Worm (Caenorhabditis elegans) whole organism, L1 larva: ENCODE measurements around the gene pat-2.

ENCODE experiments used
- C04F5.9 ChIP-seq: sonication (generic microtip); optimal IDR thresholded peaks from 2 replicates; lab custom pipeline; 2016; ENCODE audit warnings: missing genetic modification characterization, missing compliant biosample characterization
- C16A3.4 ChIP-seq: fragments of 150-350 bp; optimal IDR thresholded peaks from 2 replicates; lab custom pipeline; 2014; ENCODE audit warnings: missing biosample characterization, missing genetic modification characterization
- F16B12.6 ChIP-seq: fragments of 150-350 bp; optimal IDR thresholded peaks from 2 replicates; lab custom pipeline; 2014; ENCODE audit warnings: missing biosample characterization, missing genetic modification characterization
- Y116A8C.19 ChIP-seq: sonication (generic microtip); optimal IDR thresholded peaks from 2 replicates; lab custom pipeline; 2016; ENCODE audit warnings: missing compliant biosample characterization, missing genetic modification characterization, borderline replicate concordance
- blmp-1 ChIP-seq: fragments of 150-350 bp; optimal IDR thresholded peaks from 2 replicates; lab custom pipeline; 2014; ENCODE audit warnings: missing biosample characterization, missing genetic modification characterization
- ceh-63 ChIP-seq: fragments of 200-800 bp; sonication (Bioruptor generic); optimal IDR thresholded peaks from 2 replicates; lab custom pipeline; 2018; ENCODE audit warnings: mild to moderate bottlenecking, missing genetic modification characterization, missing compliant biosample characterization
- ceh-82 ChIP-seq, 3 experiments: fragments of 150-350 bp in 1 of 3; sonication (generic microtip) in 2 of 3; optimal IDR thresholded peaks; 2 replicates each; lab custom pipeline; 2014 to 2017; ENCODE audit warnings: missing biosample characterization in 3 of 3, missing genetic modification characterization in 3 of 3
- dpl-1 ChIP-seq, 3 experiments: fragments of 150-350 bp in 2 of 3; sonication (generic microtip) in 1 of 3; optimal IDR thresholded peaks; 2 replicates each; lab custom pipeline; 2014 to 2017; ENCODE audit warnings: missing biosample characterization in 3 of 3, missing genetic modification characterization in 3 of 3, missing genetic modification reagents in 3 of 3
- dsc-1 ChIP-seq: sonication (generic microtip); optimal IDR thresholded peaks from 2 replicates; lab custom pipeline; 2016; ENCODE audit warnings: mild to moderate bottlenecking, missing genetic modification characterization, missing compliant biosample characterization
- efl-3 ChIP-seq: fragments of 200-800 bp; sonication (Bioruptor generic); optimal IDR thresholded peaks from 2 replicates; lab custom pipeline; 2018; ENCODE audit warnings: mild to moderate bottlenecking, missing genetic modification characterization, missing compliant biosample characterization
- egl-27 ChIP-seq, 2 experiments: fragments of 150-350 bp in 1 of 2; sonication (generic microtip); optimal IDR thresholded peaks; 3 replicates each; lab custom pipeline; 2017 to 2018; ENCODE audit warnings: missing biosample characterization in 2 of 2, missing genetic modification characterization in 2 of 2, missing genetic modification reagents in 2 of 2
- elt-2 ChIP-seq: sonication (generic microtip); optimal IDR thresholded peaks from 2 replicates; lab custom pipeline; 2016; ENCODE audit warnings: missing genetic modification characterization, mild to moderate bottlenecking, inconsistent platforms, missing compliant biosample characterization, missing genetic modification reagents
- ets-5 ChIP-seq: fragments of 200-800 bp; sonication (Bioruptor generic); IDR thresholded peaks from 2 replicates; pipeline ENCODE4 v1.3.6; 2022; ENCODE audit warnings: missing genetic modification characterization, missing compliant biosample characterization
- fkh-10 ChIP-seq: sonication (generic microtip); optimal IDR thresholded peaks from 2 replicates; lab custom pipeline; 2017; ENCODE audit warnings: missing biosample characterization, missing genetic modification reagents, missing genetic modification characterization
- fkh-8 ChIP-seq: sonication (generic microtip); optimal IDR thresholded peaks from 2 replicates; lab custom pipeline; 2016; ENCODE audit warnings: mild to moderate bottlenecking, missing genetic modification characterization, missing compliant biosample characterization
- fos-1 ChIP-seq: fragments of 150-350 bp; optimal IDR thresholded peaks from 2 replicates; lab custom pipeline; 2014; ENCODE audit warnings: missing biosample characterization, missing genetic modification characterization
- grh-1 ChIP-seq: fragments of 200-800 bp; sonication (Bioruptor generic); IDR thresholded peaks from 2 replicates; pipeline ENCODE4 v1.3.6; 2022; ENCODE audit warnings: missing genetic modification reagents, missing genetic modification characterization, missing compliant biosample characterization
- hlh-17 ChIP-seq: fragments of 200-800 bp; sonication (Bioruptor generic); optimal IDR thresholded peaks from 2 replicates; lab custom pipeline; 2018; ENCODE audit warnings: missing genetic modification characterization, mild to moderate bottlenecking, missing compliant biosample characterization, moderate library complexity, borderline replicate concordance
- hlh-4 ChIP-seq: sonication (generic microtip); optimal IDR thresholded peaks from 2 replicates; lab custom pipeline; 2016; ENCODE audit warnings: mild to moderate bottlenecking, missing genetic modification characterization, missing compliant biosample characterization
- jun-1 ChIP-seq: fragments of 150-350 bp; optimal IDR thresholded peaks from 2 replicates; lab custom pipeline; 2014; ENCODE audit warnings: missing biosample characterization, missing genetic modification reagents, missing genetic modification characterization
- lin-14 ChIP-seq: fragments of 200-800 bp; sonication (Bioruptor generic); optimal IDR thresholded peaks from 2 replicates; lab custom pipeline; 2018; ENCODE audit warnings: mild to moderate bottlenecking, missing genetic modification characterization, moderate library complexity, missing compliant biosample characterization
- lin-15B ChIP-seq: fragments of 150-350 bp; sonication (generic microtip); optimal IDR thresholded peaks from 3 replicates; lab custom pipeline; 2014; ENCODE audit warnings: missing biosample characterization, missing genetic modification characterization
- lin-39 ChIP-seq: fragments of 150-350 bp; optimal IDR thresholded peaks from 2 replicates; lab custom pipeline; 2014; ENCODE audit warnings: missing biosample characterization, missing genetic modification reagents, missing genetic modification characterization
- lir-3 ChIP-seq: sonication (generic microtip); optimal IDR thresholded peaks from 2 replicates; lab custom pipeline; 2016; ENCODE audit warnings: mild to moderate bottlenecking, missing genetic modification characterization, moderate library complexity, missing compliant biosample characterization; ENCODE audit not compliant: poor library complexity
- lsy-2 ChIP-seq, 2 experiments: fragments of 150-350 bp; optimal IDR thresholded peaks; 2 replicates each; lab custom pipeline; 2014; ENCODE audit warnings: missing biosample characterization in 2 of 2, missing genetic modification characterization in 2 of 2
- mdl-1 ChIP-seq, 2 experiments: fragments of 150-350 bp; optimal IDR thresholded peaks; 2 replicates each; lab custom pipeline; 2014 to 2017; ENCODE audit warnings: missing biosample characterization in 2 of 2, missing genetic modification characterization in 2 of 2, inconsistent platforms in 1 of 2
- mef-2 ChIP-seq: fragments of 150-350 bp; optimal IDR thresholded peaks from 2 replicates; lab custom pipeline; 2014; ENCODE audit warnings: missing biosample characterization, missing genetic modification characterization
- nhr-11 ChIP-seq: fragments of 150-350 bp; optimal IDR thresholded peaks from 2 replicates; lab custom pipeline; 2014; ENCODE audit warnings: missing biosample characterization, missing genetic modification characterization
- nhr-19 ChIP-seq: fragments of 200-800 bp; sonication (Bioruptor generic); conservative IDR thresholded peaks from 2 replicates; pipeline ENCODE4 v1.3.6; 2022; ENCODE audit warnings: missing genetic modification characterization, missing compliant biosample characterization
- nhr-20 ChIP-seq: sonication (generic microtip); optimal IDR thresholded peaks from 2 replicates; lab custom pipeline; 2016; ENCODE audit warnings: mild to moderate bottlenecking, missing genetic modification characterization, missing compliant biosample characterization
- nhr-237 ChIP-seq: fragments of 150-350 bp; optimal IDR thresholded peaks from 2 replicates; lab custom pipeline; 2014; ENCODE audit warnings: missing biosample characterization, missing genetic modification characterization
- nhr-28 ChIP-seq: fragments of 150-350 bp; optimal IDR thresholded peaks from 2 replicates; lab custom pipeline; 2014; ENCODE audit warnings: missing biosample characterization, missing genetic modification characterization
- nhr-47 ChIP-seq: sonication (generic microtip); optimal IDR thresholded peaks from 2 replicates; lab custom pipeline; 2016; ENCODE audit warnings: mild to moderate bottlenecking, missing genetic modification characterization, moderate library complexity, missing compliant biosample characterization
- nhr-71 ChIP-seq: sonication (generic microtip); optimal IDR thresholded peaks from 2 replicates; lab custom pipeline; 2016; ENCODE audit warnings: mild to moderate bottlenecking, missing genetic modification characterization, moderate library complexity, missing compliant biosample characterization
- nhr-76 ChIP-seq: sonication (generic microtip); optimal IDR thresholded peaks from 2 replicates; lab custom pipeline; 2017; ENCODE audit warnings: missing biosample characterization, missing genetic modification characterization
- nhr-77 ChIP-seq: fragments of 150-350 bp; optimal IDR thresholded peaks from 2 replicates; lab custom pipeline; 2014; ENCODE audit warnings: missing biosample characterization, missing genetic modification characterization
- nhr-84 ChIP-seq: sonication (generic microtip); optimal IDR thresholded peaks from 2 replicates; lab custom pipeline; 2017; ENCODE audit warnings: missing biosample characterization, missing genetic modification characterization
- nhr-85 ChIP-seq: sonication (generic microtip); peaks from one replicate; lab custom pipeline; 2016; ENCODE audit warnings: missing genetic modification characterization, inconsistent platforms, missing compliant biosample characterization
- pag-3 ChIP-seq: sonication (generic microtip); optimal IDR thresholded peaks from 2 replicates; lab custom pipeline; 2017; ENCODE audit warnings: missing genetic modification characterization, mild to moderate bottlenecking, missing compliant biosample characterization, antibody characterized with exemption, borderline replicate concordance; ENCODE audit not compliant: insufficient read depth
- pax-3 ChIP-seq: fragments of 200-800 bp; sonication (Bioruptor generic); optimal IDR thresholded peaks from 2 replicates; lab custom pipeline; 2018; ENCODE audit warnings: mild to moderate bottlenecking, missing genetic modification characterization, moderate library complexity, missing compliant biosample characterization
- skn-1 ChIP-seq: fragments of 150-350 bp; optimal IDR thresholded peaks from 2 replicates; lab custom pipeline; 2014; ENCODE audit warnings: missing biosample characterization, missing genetic modification characterization
- snpc-4 ChIP-seq: fragments of 150-350 bp; optimal IDR thresholded peaks from 2 replicates; lab custom pipeline; 2014; ENCODE audit warnings: missing biosample characterization, missing genetic modification characterization
- sox-4 ChIP-seq: sonication (generic microtip); optimal IDR thresholded peaks from 2 replicates; lab custom pipeline; 2016; ENCODE audit warnings: missing genetic modification characterization, missing compliant biosample characterization
- sup-37 ChIP-seq: fragments of 200-800 bp; sonication (Bioruptor generic); optimal IDR thresholded peaks from 2 replicates; lab custom pipeline; 2018; ENCODE audit warnings: mild to moderate bottlenecking, missing genetic modification characterization, missing compliant biosample characterization
- swsn-7 ChIP-seq: sonication (generic microtip); optimal IDR thresholded peaks from 2 replicates; lab custom pipeline; 2016; ENCODE audit warnings: missing genetic modification characterization, missing compliant biosample characterization
- unc-62 ChIP-seq: fragments of 150-350 bp; optimal IDR thresholded peaks from 2 replicates; lab custom pipeline; 2014; ENCODE audit warnings: missing biosample characterization, missing genetic modification reagents, missing genetic modification characterization
- unc-86 ChIP-seq: sonication (generic microtip); optimal IDR thresholded peaks from 2 replicates; lab custom pipeline; 2016; ENCODE audit warnings: missing genetic modification characterization, missing compliant biosample characterization
- unc-98 ChIP-seq: fragments of 200-800 bp; sonication (Bioruptor generic); IDR thresholded peaks from 2 replicates; pipeline ENCODE4 v1.3.6; 2022; ENCODE audit warnings: missing genetic modification characterization, missing compliant biosample characterization
- xbp-1 ChIP-seq: sonication (generic microtip); optimal IDR thresholded peaks from 2 replicates; lab custom pipeline; 2016; ENCODE audit warnings: missing genetic modification characterization, missing compliant biosample characterization
- zip-4 ChIP-seq: fragments of 200-800 bp; sonication (Bioruptor generic); optimal IDR thresholded peaks from 2 replicates; lab custom pipeline; 2018; ENCODE audit warnings: mild to moderate bottlenecking, missing genetic modification characterization, moderate library complexity, missing compliant biosample characterization
- ztf-11 ChIP-seq, 2 experiments: sonication (generic microtip); optimal IDR thresholded peaks; 2 replicates each; lab custom pipeline; 2016 to 2017; ENCODE audit warnings: missing genetic modification characterization in 2 of 2, missing biosample characterization in 1 of 2, missing compliant biosample characterization in 1 of 2

pat-2 gene

ce11 chrIII:8873990-8874668, 55.4 kb downstream of the pat-2 start:
- TF ChIP-seq F16B12.6 (tag; lab: Kevin White, UChicago): peak; percentile 21
- no peak for TF ChIP-seq hlh-4 (tag; lab: Kevin White, UChicago)
- TF ChIP-seq fos-1: peak; percentile 72
- TF ChIP-seq Y116A8C.19: no peak
- peak in 1 of 2 experiments; percentile 35 for TF ChIP-seq egl-27 (tag; optimal IDR thresholded peaks at IDR 0.05; lab: Kevin White, UChicago)
- peak; percentile 74 for TF ChIP-seq C16A3.4
- no peak for TF ChIP-seq nhr-28
- peak; percentile 81 for TF ChIP-seq fkh-8 (tag; lab: Kevin White, UChicago)
- peak in 1 of 2 experiments; percentile 82 for TF ChIP-seq ztf-11 (tag; optimal IDR thresholded peaks at IDR 0.05; lab: Kevin White, UChicago)
- TF ChIP-seq efl-3 (GFP tag; lab: Kevin White, UChicago): no peak
- peak; percentile 13 for TF ChIP-seq sox-4
- TF ChIP-seq sup-37: no peak
- no peak for TF ChIP-seq ets-5
- TF ChIP-seq hlh-17 (GFP tag; lab: Kevin White, UChicago): no peak
- no peak for TF ChIP-seq ceh-63 (GFP tag; lab: Kevin White, UChicago)
- peak; percentile 66 for TF ChIP-seq jun-1 (tag; lab: Kevin White, UChicago)
- peak; percentile 74 to 88 for TF ChIP-seq lsy-2 (tag; optimal IDR thresholded peaks at IDR 0.05; lab: Kevin White, UChicago)
- no peak for TF ChIP-seq elt-2 (tag; lab: Kevin White, UChicago)
- TF ChIP-seq nhr-20 (tag; lab: Kevin White, UChicago): peak; percentile 79
- peak; percentile 68 for TF ChIP-seq dsc-1 (tag; lab: Kevin White, UChicago)
- peak; percentile 97 for TF ChIP-seq lin-14
- TF ChIP-seq lir-3: peak; percentile 65
- TF ChIP-seq nhr-47 (tag; lab: Kevin White, UChicago): peak; percentile 85
- TF ChIP-seq nhr-84: no peak
- TF ChIP-seq mdl-1 (tag; optimal IDR thresholded peaks at IDR 0.05; lab: Kevin White, UChicago): peak in 1 of 2 experiments; percentile 35
- peak; percentile 92 for TF ChIP-seq nhr-71 (tag; lab: Kevin White, UChicago)
- TF ChIP-seq nhr-85 (tag; lab: Kevin White, UChicago): peak; percentile 80
- TF ChIP-seq zip-4 (GFP tag; lab: Kevin White, UChicago): no peak
- TF ChIP-seq dpl-1 (GFP tag; optimal IDR thresholded peaks at IDR 0.05; lab: Kevin White, UChicago): peak; percentile 43 to 53 (median 51)
- TF ChIP-seq nhr-77 (tag; lab: Kevin White, UChicago): no peak
- peak; percentile 42 for TF ChIP-seq blmp-1 (tag; lab: Kevin White, UChicago)
- TF ChIP-seq fkh-10 (GFP tag; lab: Kevin White, UChicago): peak; percentile 70
- TF ChIP-seq pax-3 (tag; lab: Kevin White, UChicago): no peak
- TF ChIP-seq nhr-19 (GFP tag; lab: Robert Waterston, UW): peak; percentile 78
- TF ChIP-seq nhr-76 (tag; lab: Kevin White, UChicago): no peak
- TF ChIP-seq xbp-1 (tag; lab: Kevin White, UChicago): peak; percentile 66
- TF ChIP-seq snpc-4 (tag; lab: Kevin White, UChicago): peak; percentile 25
- no peak for TF ChIP-seq lin-15B
- peak; percentile 88 for TF ChIP-seq swsn-7
- no peak for TF ChIP-seq grh-1 (GFP tag; lab: Robert Waterston, UW)
- TF ChIP-seq ceh-82 (tag; optimal IDR thresholded peaks at IDR 0.05; lab: Kevin White, UChicago): peak; percentile 71 to 84 (median 74)
- peak; percentile 42 for TF ChIP-seq nhr-11 (tag; lab: Kevin White, UChicago)
- no peak for TF ChIP-seq skn-1 (tag; lab: Kevin White, UChicago)
- TF ChIP-seq unc-98 (GFP tag; lab: Robert Waterston, UW): no peak
- no peak for TF ChIP-seq nhr-237 (tag; lab: Kevin White, UChicago)
- no peak for TF ChIP-seq pag-3 (tag; lab: Kevin White, UChicago)
- TF ChIP-seq C04F5.9 (tag; lab: Kevin White, UChicago): peak; percentile 59
- TF ChIP-seq unc-62 (GFP tag; lab: Kevin White, UChicago): no peak
- peak; percentile 88 for TF ChIP-seq unc-86 (tag; lab: Kevin White, UChicago)
- TF ChIP-seq mef-2 (tag; lab: Kevin White, UChicago): peak; percentile 72
- peak; percentile 70 for TF ChIP-seq lin-39 (tag; lab: Kevin White, UChicago)
